Fruit fly (Drosophila melanogaster) whole organism, embryonic: ENCODE data around the gene twe.

Experiments used
- ATbp ChIP-seq: fragments of 200-800 bp; sonication (Bioruptor generic); optimal IDR thresholded peaks from 2 replicates; lab custom pipeline; 2017; ENCODE audit warnings: missing biosample characterization, mild to moderate bottlenecking, missing genetic modification characterization, missing genetic modification reagents
- CG11696 ChIP-seq: fragments of 200-800 bp; sonication (Bioruptor generic); IDR thresholded peaks from 2 replicates; pipeline ENCODE4 v1.3.6; 2022; ENCODE audit warnings: missing biosample characterization, missing genetic modification characterization
- CG12299 ChIP-seq: fragments of 200-800 bp; sonication (Bioruptor generic); optimal IDR thresholded peaks from 2 replicates; lab custom pipeline; 2018; ENCODE audit warnings: missing biosample characterization, mild to moderate bottlenecking, missing genetic modification characterization
- CG12744 ChIP-seq: fragments of 200-800 bp; sonication (Bioruptor generic); optimal IDR thresholded peaks from 2 replicates; lab custom pipeline; 2016; ENCODE audit warnings: missing biosample characterization, missing genetic modification characterization
- CG13894 ChIP-seq: fragments of 200-800 bp; sonication (Bioruptor generic); optimal IDR thresholded peaks from 3 replicates; lab custom pipeline; 2018; ENCODE audit warnings: missing biosample characterization, mild to moderate bottlenecking, missing genetic modification characterization, moderate library complexity
- CG15073 ChIP-seq: fragments of 200-800 bp; sonication (Bioruptor generic); optimal IDR thresholded peaks from 2 replicates; lab custom pipeline; 2016; ENCODE audit warnings: missing biosample characterization, missing genetic modification characterization
- CG15269 ChIP-seq: fragments of 200-800 bp; sonication (Bioruptor generic); optimal IDR thresholded peaks from 2 replicates; lab custom pipeline; 2018; ENCODE audit warnings: missing biosample characterization, mild to moderate bottlenecking, missing genetic modification characterization, moderate library complexity
- CG17359 ChIP-seq: fragments of 200-800 bp; sonication (Bioruptor generic); optimal IDR thresholded peaks from 3 replicates; lab custom pipeline; 2018; ENCODE audit warnings: missing biosample characterization, mild to moderate bottlenecking, missing genetic modification characterization, moderate library complexity
- CG17612 ChIP-seq: fragments of 200-800 bp; sonication (Bioruptor generic); IDR thresholded peaks from 2 replicates; pipeline ENCODE4 v1.3.6; 2022; ENCODE audit warnings: missing biosample characterization, missing genetic modification characterization
- CG4424 ChIP-seq: fragments of 200-800 bp; sonication (Bioruptor generic); optimal IDR thresholded peaks from 3 replicates; lab custom pipeline; 2016; ENCODE audit warnings: missing biosample characterization, missing genetic modification characterization
- CG6254 ChIP-seq: fragments of 200-800 bp; sonication (Bioruptor generic); optimal IDR thresholded peaks from 3 replicates; lab custom pipeline; 2017; ENCODE audit warnings: mild to moderate bottlenecking, missing biosample characterization, missing genetic modification reagents, missing genetic modification characterization
- CG6654 ChIP-seq: fragments of 200-800 bp; sonication (Bioruptor generic); optimal IDR thresholded peaks from 2 replicates; lab custom pipeline; 2017; ENCODE audit warnings: missing biosample characterization, mild to moderate bottlenecking, missing genetic modification characterization
- CG6689 ChIP-seq: fragments of 200-800 bp; sonication (Bioruptor generic); IDR thresholded peaks from 2 replicates; pipeline ENCODE4 v1.3.6; 2022; ENCODE audit warnings: missing biosample characterization, missing genetic modification characterization
- CG6791 ChIP-seq: fragments of 200-800 bp; sonication (Bioruptor generic); IDR thresholded peaks from 3 replicates; pipeline ENCODE4 v1.3.6; 2022; ENCODE audit warnings: missing biosample characterization, missing genetic modification characterization; ENCODE audit not compliant: partially characterized antibody
- CG7786 ChIP-seq: fragments of 200-800 bp; sonication (Bioruptor generic); optimal IDR thresholded peaks from 2 replicates; lab custom pipeline; 2016; ENCODE audit warnings: missing biosample characterization, missing genetic modification characterization
- CG9727 ChIP-seq: fragments of 200-800 bp; sonication (Bioruptor generic); optimal IDR thresholded peaks from 3 replicates; lab custom pipeline; 2017; ENCODE audit warnings: missing biosample characterization, mild to moderate bottlenecking, missing genetic modification characterization
- Dfd ChIP-seq, 2 experiments: fragments of >200 bp; optimal IDR thresholded peaks; 2 replicates each; lab custom pipeline; 2017; ENCODE audit warnings: missing biosample characterization in 2 of 2, missing genetic modification characterization in 2 of 2
- ERR ChIP-seq: fragments of 200-800 bp; sonication (Bioruptor generic); optimal IDR thresholded peaks from 2 replicates; lab custom pipeline; 2016; ENCODE audit warnings: missing biosample characterization, missing genetic modification characterization
- Fer2 ChIP-seq: fragments of 200-800 bp; sonication (Bioruptor generic); optimal IDR thresholded peaks from 2 replicates; lab custom pipeline; 2018; ENCODE audit warnings: missing biosample characterization, mild to moderate bottlenecking, missing genetic modification characterization, moderate library complexity
- HLH4C ChIP-seq: fragments of 200-800 bp; sonication (Bioruptor generic); IDR thresholded peaks from 3 replicates; pipeline ENCODE4 v1.3.6; 2022; ENCODE audit warnings: missing biosample characterization, missing genetic modification characterization; ENCODE audit not compliant: partially characterized antibody
- Hand ChIP-seq: fragments of 200-800 bp; sonication (Bioruptor generic); optimal IDR thresholded peaks from 2 replicates; lab custom pipeline; 2017; ENCODE audit warnings: mild to moderate bottlenecking, missing biosample characterization, missing genetic modification reagents, missing genetic modification characterization
- Jarid2 ChIP-seq: fragments of 200-800 bp; sonication (Bioruptor generic); optimal IDR thresholded peaks from 3 replicates; lab custom pipeline; 2017; ENCODE audit warnings: mild to moderate bottlenecking, missing biosample characterization, missing genetic modification reagents, missing genetic modification characterization
- Neu2 ChIP-seq: fragments of 200-800 bp; sonication (Bioruptor generic); optimal IDR thresholded peaks from 3 replicates; lab custom pipeline; 2016; ENCODE audit warnings: missing biosample characterization, missing genetic modification characterization, borderline replicate concordance
- Six4 ChIP-seq: fragments of 200-800 bp; sonication (Bioruptor generic); optimal IDR thresholded peaks from 2 replicates; lab custom pipeline; 2016; ENCODE audit warnings: missing biosample characterization, missing genetic modification characterization
- Vsx1 ChIP-seq: fragments of 200-800 bp; sonication (Bioruptor generic); optimal IDR thresholded peaks from 2 replicates; lab custom pipeline; 2017; ENCODE audit warnings: missing biosample characterization, mild to moderate bottlenecking, missing genetic modification characterization, missing genetic modification reagents
- ap ChIP-seq: fragments of 200-800 bp; sonication (Bioruptor generic); IDR thresholded peaks from 2 replicates; pipeline ENCODE4 v1.3.6; 2022; ENCODE audit warnings: missing biosample characterization, missing genetic modification characterization
- caup ChIP-seq: fragments of 200-800 bp; sonication (Bioruptor generic); optimal IDR thresholded peaks from 3 replicates; lab custom pipeline; 2017; ENCODE audit warnings: missing biosample characterization, mild to moderate bottlenecking, missing genetic modification characterization, moderate library complexity; ENCODE audit not compliant: severe bottlenecking
- corto ChIP-seq: fragments of 200-800 bp; sonication (Bioruptor generic); optimal IDR thresholded peaks from 2 replicates; lab custom pipeline; 2016; ENCODE audit warnings: missing biosample characterization, mild to moderate bottlenecking, missing genetic modification characterization, moderate library complexity
- dimm ChIP-seq: fragments of 200-800 bp; sonication (Bioruptor generic); IDR thresholded peaks from 2 replicates; pipeline ENCODE4 v1.3.6; 2022; ENCODE audit warnings: missing biosample characterization, missing genetic modification characterization
- emc ChIP-seq: fragments of 200-800 bp; sonication (Bioruptor generic); optimal IDR thresholded peaks from 2 replicates; lab custom pipeline; 2016; ENCODE audit warnings: missing biosample characterization, missing genetic modification characterization
- eve ChIP-seq, 2 experiments: fragments of >200 bp; optimal IDR thresholded peaks; 2 replicates each; lab custom pipeline; 2017; ENCODE audit warnings: missing biosample characterization in 2 of 2, missing genetic modification characterization in 2 of 2
- gem ChIP-seq: fragments of 200-800 bp; sonication (Bioruptor generic); optimal IDR thresholded peaks from 2 replicates; lab custom pipeline; 2019; ENCODE audit warnings: missing biosample characterization, mild to moderate bottlenecking, missing genetic modification characterization, moderate library complexity
- gro ChIP-seq: fragments of 200-800 bp; sonication (Bioruptor generic); optimal IDR thresholded peaks from 2 replicates; lab custom pipeline; 2016; ENCODE audit warnings: missing biosample characterization, missing genetic modification characterization
- hkb ChIP-seq, 2 experiments: fragments of 200-800 bp in 1 of 2; fragments of >200 bp in 1 of 2; sonication (Bioruptor generic) in 1 of 2; IDR thresholded peaks in 1 of 2; optimal IDR thresholded peaks in 1 of 2; 2 replicates each; pipeline versions ENCODE4 v1.3.6 to Lab custom; 2017 to 2022; ENCODE audit warnings: missing biosample characterization in 1 of 2, missing genetic modification characterization in 1 of 2
- jumu ChIP-seq: fragments of 200-800 bp; sonication (Bioruptor generic); optimal IDR thresholded peaks from 3 replicates; lab custom pipeline; 2016; ENCODE audit warnings: missing biosample characterization, missing genetic modification characterization
- kni ChIP-seq: fragments of 200-800 bp; sonication (Bioruptor generic); optimal IDR thresholded peaks from 3 replicates; lab custom pipeline; 2017; ENCODE audit warnings: mild to moderate bottlenecking, missing biosample characterization, missing genetic modification reagents, missing genetic modification characterization
- lmd ChIP-seq: fragments of 200-800 bp; sonication (Bioruptor generic); IDR thresholded peaks from 2 replicates; pipeline ENCODE4 v1.3.6; 2022; ENCODE audit warnings: missing biosample characterization, missing genetic modification characterization
- maf-S ChIP-seq: fragments of 200-800 bp; sonication (Bioruptor generic); optimal IDR thresholded peaks from 2 replicates; lab custom pipeline; 2016; ENCODE audit warnings: missing biosample characterization, missing genetic modification characterization
- mld ChIP-seq: fragments of 200-800 bp; sonication (Bioruptor generic); IDR thresholded peaks from 3 replicates; pipeline ENCODE4 v1.3.6; 2022; ENCODE audit warnings: missing biosample characterization, missing genetic modification characterization; ENCODE audit not compliant: partially characterized antibody
- pros ChIP-seq: fragments of 200-800 bp; sonication (Bioruptor generic); optimal IDR thresholded peaks from 3 replicates; lab custom pipeline; 2019; ENCODE audit warnings: missing biosample characterization, mild to moderate bottlenecking, missing genetic modification characterization, moderate library complexity
- pzg ChIP-seq: fragments of 200-800 bp; sonication (Bioruptor generic); optimal IDR thresholded peaks from 3 replicates; lab custom pipeline; 2018; ENCODE audit warnings: missing biosample characterization, mild to moderate bottlenecking, missing genetic modification characterization, moderate library complexity
- shn ChIP-seq: fragments of 200-800 bp; sonication (Bioruptor generic); optimal IDR thresholded peaks from 3 replicates; lab custom pipeline; 2016; ENCODE audit warnings: missing biosample characterization, missing genetic modification characterization
- slou ChIP-seq: fragments of 200-800 bp; sonication (Bioruptor generic); optimal IDR thresholded peaks from 3 replicates; lab custom pipeline; 2016; ENCODE audit warnings: missing biosample characterization, missing genetic modification characterization
- sqz ChIP-seq: fragments of 200-800 bp; sonication (Bioruptor generic); optimal IDR thresholded peaks from 3 replicates; lab custom pipeline; 2018; ENCODE audit warnings: missing biosample characterization, mild to moderate bottlenecking, missing genetic modification characterization
- stc ChIP-seq: fragments of 200-800 bp; sonication (Bioruptor generic); IDR thresholded peaks from 2 replicates; pipeline ENCODE4 v1.3.6; 2022; ENCODE audit warnings: missing biosample characterization, missing genetic modification characterization
- toy ChIP-seq: fragments of 200-800 bp; sonication (Bioruptor generic); IDR thresholded peaks from 2 replicates; pipeline ENCODE4 v1.3.6; 2022; ENCODE audit warnings: missing biosample characterization, missing genetic modification characterization
- unpg ChIP-seq: fragments of 200-800 bp; sonication (Bioruptor generic); optimal IDR thresholded peaks from 3 replicates; lab custom pipeline; 2018; ENCODE audit warnings: missing biosample characterization, mild to moderate bottlenecking, missing genetic modification characterization, moderate library complexity
- zf30C ChIP-seq: fragments of 200-800 bp; sonication (Bioruptor generic); optimal IDR thresholded peaks from 3 replicates; lab custom pipeline; 2018; ENCODE audit warnings: missing biosample characterization, mild to moderate bottlenecking, missing genetic modification characterization

twe gene

DNA sequence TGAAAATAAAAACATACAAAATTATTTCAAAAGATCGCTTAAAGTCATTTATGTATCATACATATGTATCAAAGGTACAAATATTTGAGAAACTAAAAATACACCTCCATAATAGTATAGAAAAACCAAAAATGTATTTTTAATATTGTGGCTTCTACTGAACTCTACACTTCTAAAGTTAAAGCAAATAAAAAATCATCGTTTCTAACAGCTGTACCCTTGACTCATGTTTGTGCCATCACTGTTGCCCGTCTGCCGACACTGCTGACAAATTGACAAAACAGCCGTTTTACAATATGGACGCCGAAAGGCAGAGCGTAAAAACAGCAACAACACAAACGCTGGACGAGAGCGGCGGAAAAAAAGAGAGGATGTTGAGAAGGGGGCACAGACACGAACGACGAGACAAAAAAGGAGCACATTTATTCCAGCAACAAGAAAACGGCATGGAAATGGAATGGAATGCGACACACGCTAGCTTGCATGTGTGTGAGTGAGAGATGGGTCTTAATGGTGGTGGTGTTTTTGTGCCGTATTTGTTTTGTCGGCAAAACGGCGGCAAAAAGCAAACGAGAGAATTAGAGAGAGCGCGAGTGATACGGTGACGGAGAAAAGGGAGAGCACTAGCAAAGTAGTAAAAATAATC, 24.8 kb upstream of the twe start (continued):
- TF ChIP-seq CG13894 (tag; lab: Kevin White, UChicago) = peak; percentile 28
- no peak for TF ChIP-seq HLH4C (GFP tag; lab: Robert Waterston, UW)
- no peak for TF ChIP-seq lmd (GFP tag; lab: Robert Waterston, UW)
- TF ChIP-seq CG6689 (GFP tag; lab: Robert Waterston, UW) = no peak
- TF ChIP-seq CG6791 (GFP tag; lab: Robert Waterston, UW) = no peak
- TF ChIP-seq CG15073 (GFP tag; lab: Kevin White, UChicago) = peak; percentile 98
- no peak for TF ChIP-seq ap
- TF ChIP-seq Vsx1 (GFP tag; lab: Kevin White, UChicago) = peak; percentile 54
- TF ChIP-seq mld = no peak
- TF ChIP-seq emc (GFP tag; lab: Kevin White, UChicago) = peak; percentile 61
- peak; percentile 78 for TF ChIP-seq sqz (GFP tag; lab: Kevin White, UChicago)
- peak; percentile 72 for TF ChIP-seq CG6654 (GFP tag; lab: Kevin White, UChicago)
- TF ChIP-seq CG12744 (GFP tag; lab: Kevin White, UChicago) = peak; percentile 89
- TF ChIP-seq zf30C (GFP tag; lab: Kevin White, UChicago) = no peak
- TF ChIP-seq ATbp (GFP tag; lab: Kevin White, UChicago) = peak; percentile 78
- TF ChIP-seq caup (GFP tag; lab: Kevin White, UChicago) = peak; percentile 85
- peak; percentile 63 for TF ChIP-seq Hand (GFP tag; lab: Kevin White, UChicago)
- peak; percentile 89 for TF ChIP-seq unpg (GFP tag; lab: Kevin White, UChicago)
- TF ChIP-seq CG17359 (tag; lab: Kevin White, UChicago) = peak; percentile 91
- TF ChIP-seq gro = peak; percentile 69
- no peak for TF ChIP-seq Dfd (GFP tag; optimal IDR thresholded peaks at IDR 0.05; lab: Kevin White, UChicago)
- peak; percentile 82 for TF ChIP-seq CG6254 (GFP tag; lab: Kevin White, UChicago)
- TF ChIP-seq eve (GFP tag; optimal IDR thresholded peaks at IDR 0.05; lab: Kevin White, UChicago) = no peak
- peak; percentile 58 for TF ChIP-seq Jarid2 (GFP tag; lab: Kevin White, UChicago)
- TF ChIP-seq Six4 (GFP tag; lab: Kevin White, UChicago) = peak; percentile 63
- peak; percentile 81 for TF ChIP-seq CG7786 (GFP tag; lab: Kevin White, UChicago)
- TF ChIP-seq pzg (GFP tag; lab: Kevin White, UChicago) = peak; percentile 1
- no peak for TF ChIP-seq CG11696
- TF ChIP-seq Fer2 (tag; lab: Kevin White, UChicago) = peak; percentile 64
- TF ChIP-seq shn (GFP tag; lab: Kevin White, UChicago) = peak; percentile 88
- TF ChIP-seq CG15269 (tag; lab: Kevin White, UChicago) = peak; percentile 83
- no peak for TF ChIP-seq stc (GFP tag; lab: Robert Waterston, UW)
- peak; percentile 85 for TF ChIP-seq CG4424 (GFP tag; lab: Kevin White, UChicago)
- peak; percentile 71 for TF ChIP-seq maf-S
- peak; percentile 32 for TF ChIP-seq slou (GFP tag; lab: Kevin White, UChicago)
- TF ChIP-seq jumu (GFP tag; lab: Kevin White, UChicago) = peak; percentile 79

dm6 chr2L:16285692-16286359, 24.1 kb upstream of the twe start:
- TF ChIP-seq dimm (GFP tag; lab: Robert Waterston, UW) = no peak
- TF ChIP-seq CG12299 (tag; lab: Kevin White, UChicago) = peak; percentile 70
- TF ChIP-seq Vsx1 (GFP tag; lab: Kevin White, UChicago) = peak; percentile 58
- no peak for TF ChIP-seq kni
- TF ChIP-seq hkb (optimal IDR thresholded peaks at IDR 0.05; lab: Kevin White, UChicago) = no peak
- no peak for TF ChIP-seq hkb (GFP tag; IDR thresholded peaks at IDR 0.05; lab: Robert Waterston, UW)
- peak; percentile 77 for TF ChIP-seq CG9727 (GFP tag; lab: Kevin White, UChicago)
- peak; percentile 95 for TF ChIP-seq gem (tag; lab: Kevin White, UChicago)
- no peak for TF ChIP-seq pros
- TF ChIP-seq toy (GFP tag; lab: Robert Waterston, UW) = no peak
- no peak for TF ChIP-seq CG17612 (GFP tag; lab: Robert Waterston, UW)
- peak; percentile 63 for TF ChIP-seq Neu2 (GFP tag; lab: Kevin White, UChicago)
- peak; percentile 59 for TF ChIP-seq ERR
- TF ChIP-seq corto = peak; percentile 77
